Worm (Caenorhabditis elegans) whole organism, L3 larva: ENCODE data around the gene aqp-5.

Experiments used
- R02D3.7 ChIP-seq: fragments of 150-350 bp; optimal IDR thresholded peaks from 2 replicates; lab custom pipeline; 2014; ENCODE audit warnings: missing biosample characterization, missing genetic modification characterization
- ZK546.5 ChIP-seq: sonication (generic microtip); optimal IDR thresholded peaks from 2 replicates; lab custom pipeline; 2017; ENCODE audit warnings: missing biosample characterization, missing genetic modification characterization
- ceh-16 ChIP-seq: sonication (generic microtip); optimal IDR thresholded peaks from 2 replicates; lab custom pipeline; 2017; ENCODE audit warnings: missing biosample characterization, missing genetic modification characterization
- ceh-28 ChIP-seq: fragments of 150-350 bp; optimal IDR thresholded peaks from 2 replicates; lab custom pipeline; 2014; ENCODE audit warnings: missing biosample characterization, missing genetic modification reagents, missing genetic modification characterization
- ceh-82 ChIP-seq: fragments of 150-350 bp; optimal IDR thresholded peaks from 2 replicates; lab custom pipeline; 2014; ENCODE audit warnings: missing biosample characterization, missing genetic modification characterization
- ceh-9 ChIP-seq: sonication (generic microtip); optimal IDR thresholded peaks from 2 replicates; lab custom pipeline; 2018; ENCODE audit warnings: missing biosample characterization, missing genetic modification characterization
- daf-12 ChIP-seq: fragments of 150-350 bp; optimal IDR thresholded peaks from 2 replicates; lab custom pipeline; 2014; ENCODE audit warnings: missing biosample characterization, missing genetic modification reagents, missing genetic modification characterization
- egl-27 ChIP-seq: sonication (generic microtip); optimal IDR thresholded peaks from 4 replicates; lab custom pipeline; 2017; ENCODE audit warnings: missing biosample characterization, missing genetic modification reagents, missing genetic modification characterization
- egl-5 ChIP-seq: fragments of 150-350 bp; optimal IDR thresholded peaks from 2 replicates; lab custom pipeline; 2017; ENCODE audit warnings: missing biosample characterization, missing genetic modification reagents, missing genetic modification characterization, inconsistent platforms
- elt-1 ChIP-seq: fragments of 150-350 bp; optimal IDR thresholded peaks from 2 replicates; lab custom pipeline; 2014; ENCODE audit warnings: missing biosample characterization, missing genetic modification characterization
- elt-2 ChIP-seq: sonication (generic microtip); optimal IDR thresholded peaks from 2 replicates; lab custom pipeline; 2016; ENCODE audit warnings: missing genetic modification reagents, mild to moderate bottlenecking, missing genetic modification characterization, missing compliant biosample characterization
- elt-3 ChIP-seq, 3 experiments: fragments of 150-350 bp in 1 of 3; sonication (generic microtip) in 2 of 3; optimal IDR thresholded peaks; 2 replicates in 2 of 3; 4 replicates in 1 of 3; lab custom pipeline; 2014 to 2017; ENCODE audit warnings: missing biosample characterization in 3 of 3, missing genetic modification characterization in 3 of 3
- fkh-10 ChIP-seq: sonication (generic microtip); optimal IDR thresholded peaks from 2 replicates; lab custom pipeline; 2017; ENCODE audit warnings: missing biosample characterization, missing genetic modification reagents, missing genetic modification characterization
- fos-1 ChIP-seq: fragments of 150-350 bp; optimal IDR thresholded peaks from 2 replicates; lab custom pipeline; 2014; ENCODE audit warnings: missing biosample characterization, missing genetic modification characterization
- hmg-11 ChIP-seq: sonication (generic microtip); optimal IDR thresholded peaks from 2 replicates; lab custom pipeline; 2016; ENCODE audit warnings: missing genetic modification characterization, missing compliant biosample characterization
- jun-1 ChIP-seq: fragments of 150-350 bp; optimal IDR thresholded peaks from 2 replicates; lab custom pipeline; 2014; ENCODE audit warnings: missing biosample characterization, missing genetic modification reagents, missing genetic modification characterization
- lin-15B ChIP-seq: fragments of 150-350 bp; optimal IDR thresholded peaks from 2 replicates; lab custom pipeline; 2014; ENCODE audit warnings: missing biosample characterization, missing genetic modification characterization
- lsy-12 ChIP-seq: sonication (generic microtip); optimal IDR thresholded peaks from 2 replicates; lab custom pipeline; 2016; ENCODE audit warnings: mild to moderate bottlenecking, missing genetic modification characterization, missing compliant biosample characterization
- mdl-1 ChIP-seq: fragments of 150-350 bp; optimal IDR thresholded peaks from 2 replicates; lab custom pipeline; 2014; ENCODE audit warnings: missing biosample characterization, missing genetic modification characterization
- mml-1 ChIP-seq: fragments of 150-350 bp; sonication (generic microtip); optimal IDR thresholded peaks from 3 replicates; lab custom pipeline; 2014; ENCODE audit warnings: missing biosample characterization, missing genetic modification characterization
- nfya-1 ChIP-seq: sonication (generic microtip); optimal IDR thresholded peaks from 2 replicates; lab custom pipeline; 2017; ENCODE audit warnings: missing genetic modification characterization, mild to moderate bottlenecking, missing compliant biosample characterization, antibody characterized with exemption, moderate library complexity; ENCODE audit not compliant: insufficient read depth
- nhr-11 ChIP-seq: fragments of 150-350 bp; optimal IDR thresholded peaks from 2 replicates; lab custom pipeline; 2014; ENCODE audit warnings: missing biosample characterization, missing genetic modification characterization
- nhr-23 ChIP-seq: fragments of 150-350 bp; optimal IDR thresholded peaks from 2 replicates; lab custom pipeline; 2014; ENCODE audit warnings: missing biosample characterization, missing genetic modification reagents, missing genetic modification characterization
- nhr-237 ChIP-seq: fragments of 150-350 bp; optimal IDR thresholded peaks from 2 replicates; lab custom pipeline; 2014; ENCODE audit warnings: missing biosample characterization, missing genetic modification characterization
- nhr-25 ChIP-seq: sonication (generic microtip); optimal IDR thresholded peaks from 2 replicates; lab custom pipeline; 2017; ENCODE audit warnings: missing biosample characterization, missing genetic modification characterization
- nhr-43 ChIP-seq: sonication (generic microtip); optimal IDR thresholded peaks from 2 replicates; lab custom pipeline; 2016; ENCODE audit warnings: mild to moderate bottlenecking, missing genetic modification characterization, missing compliant biosample characterization; ENCODE audit not compliant: poor library complexity, severe bottlenecking
- nhr-67 ChIP-seq: fragments of 150-350 bp; optimal IDR thresholded peaks from 2 replicates; lab custom pipeline; 2014; ENCODE audit warnings: missing biosample characterization, missing genetic modification characterization
- pha-4 ChIP-seq: fragments of 150-350 bp; optimal IDR thresholded peaks from 2 replicates; lab custom pipeline; 2014; ENCODE audit warnings: missing biosample characterization, missing genetic modification reagents, missing genetic modification characterization
- pqm-1 ChIP-seq: fragments of 150-350 bp; optimal IDR thresholded peaks from 2 replicates; lab custom pipeline; 2017; ENCODE audit warnings: missing biosample characterization, missing genetic modification characterization, inconsistent platforms
- sea-2 ChIP-seq: fragments of 150-350 bp; sonication (generic microtip); optimal IDR thresholded peaks from 4 replicates; lab custom pipeline; 2014; ENCODE audit warnings: missing biosample characterization, missing genetic modification reagents, missing genetic modification characterization
- skn-1 ChIP-seq: fragments of 150-350 bp; optimal IDR thresholded peaks from 2 replicates; lab custom pipeline; 2014; ENCODE audit warnings: missing biosample characterization, missing genetic modification characterization
- snpc-4 ChIP-seq: fragments of 150-350 bp; optimal IDR thresholded peaks from 2 replicates; lab custom pipeline; 2014; ENCODE audit warnings: missing biosample characterization, missing genetic modification characterization
- tbx-2 ChIP-seq: sonication (generic microtip); optimal IDR thresholded peaks from 2 replicates; lab custom pipeline; 2016; ENCODE audit warnings: mild to moderate bottlenecking, missing genetic modification characterization, missing compliant biosample characterization
- unc-39 ChIP-seq: sonication (generic microtip); optimal IDR thresholded peaks from 4 replicates; lab custom pipeline; 2017; ENCODE audit warnings: missing biosample characterization, missing genetic modification characterization
- unc-62 ChIP-seq: fragments of 150-350 bp; sonication (generic microtip); optimal IDR thresholded peaks from 4 replicates; lab custom pipeline; 2014; ENCODE audit warnings: missing biosample characterization, missing genetic modification reagents, missing genetic modification characterization
- zag-1 ChIP-seq: fragments of 150-350 bp; optimal IDR thresholded peaks from 2 replicates; lab custom pipeline; 2014; ENCODE audit warnings: missing biosample characterization, missing genetic modification characterization
- ztf-4 ChIP-seq: fragments of 150-350 bp; optimal IDR thresholded peaks from 2 replicates; lab custom pipeline; 2014; ENCODE audit warnings: missing biosample characterization, missing genetic modification characterization

Gene aqp-5

DNA sequence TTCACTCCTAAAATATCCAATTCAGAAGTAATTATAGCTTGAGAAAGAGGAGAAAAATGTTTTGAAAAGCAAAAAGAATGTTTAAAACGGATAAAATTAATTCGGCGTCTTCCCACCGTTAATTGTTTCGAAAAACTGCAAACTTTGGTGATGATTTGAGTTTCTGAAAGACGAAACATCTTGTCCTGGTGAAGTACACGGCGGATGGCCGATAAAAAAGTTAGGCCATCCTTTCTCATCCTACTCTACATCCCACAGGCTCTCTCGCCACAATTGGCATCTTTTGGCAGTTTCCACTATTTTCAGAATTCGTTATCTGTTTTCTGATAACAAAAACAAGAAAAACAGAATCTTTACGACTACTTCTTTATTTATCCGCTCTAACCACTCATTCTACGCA, 34.4 kb downstream of the aqp-5 start, which contains the start of the genes C35A5.8 and hda-11:
TSS of gene C35A5.8 (minus strand) at position 7 of the 400 bp plus-strand sequence.
TSS of gene hda-11 (plus strand) at position 283 of the 400 bp plus-strand sequence.
- no peak for TF ChIP-seq nhr-67 (tag; lab: Kevin White, UChicago)
- peak; percentile 19 for TF ChIP-seq lsy-12
- TF ChIP-seq hmg-11 (tag; lab: Kevin White, UChicago), result peak; percentile 34
- TF ChIP-seq mdl-1, result no peak
- peak; percentile 45 for TF ChIP-seq elt-2 (tag; lab: Kevin White, UChicago)
- TF ChIP-seq zag-1, result no peak
- TF ChIP-seq lin-15B (tag; lab: Kevin White, UChicago), result peak; percentile 63
- no peak for TF ChIP-seq egl-27 (tag; lab: Kevin White, UChicago)
- TF ChIP-seq egl-5 (tag; lab: Kevin White, UChicago), result no peak
- peak; percentile 58 for TF ChIP-seq nfya-1 (tag; lab: Kevin White, UChicago)
- peak; percentile 35 for TF ChIP-seq snpc-4 (tag; lab: Kevin White, UChicago)
- peak; percentile 4 for TF ChIP-seq pqm-1 (tag; lab: Kevin White, UChicago)
- TF ChIP-seq nhr-25 (tag; lab: Kevin White, UChicago), result peak; percentile 52
- peak; percentile 93 for TF ChIP-seq nhr-43 (tag; lab: Kevin White, UChicago)
- TF ChIP-seq nhr-23 (tag; lab: Kevin White, UChicago), result peak; percentile 63
- peak; percentile 48 for TF ChIP-seq skn-1 (tag; lab: Kevin White, UChicago)
- no peak for TF ChIP-seq unc-62 (GFP tag; lab: Kevin White, UChicago)
- no peak for TF ChIP-seq ZK546.5

DNA sequence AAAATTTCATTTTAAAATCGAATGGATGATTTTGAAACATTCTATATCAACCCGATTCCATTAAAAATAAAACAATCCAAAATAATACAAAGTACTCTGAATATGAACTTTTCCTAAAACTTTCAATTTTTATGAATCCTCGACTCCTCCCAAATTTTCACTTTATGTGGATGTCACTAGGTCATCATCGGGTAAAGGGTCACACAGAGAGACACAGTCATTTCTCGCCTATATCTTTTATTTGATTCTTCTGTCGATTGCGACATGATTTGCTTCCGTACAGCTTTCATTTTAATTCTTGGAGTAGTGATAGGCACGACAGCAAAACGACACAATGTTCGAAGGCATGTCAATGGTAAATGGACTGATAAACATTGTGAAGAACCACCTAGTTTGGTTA, 37.0 kb downstream of the aqp-5 start, which contains the start of gene F25D1.3:
TSS of gene F25D1.3 (plus strand) at position 225 of the 400 bp plus-strand sequence.
- TF ChIP-seq daf-12 (no peak), nhr-23 (tag; lab: Kevin White, UChicago) (peak; percentile 15)

DNA sequence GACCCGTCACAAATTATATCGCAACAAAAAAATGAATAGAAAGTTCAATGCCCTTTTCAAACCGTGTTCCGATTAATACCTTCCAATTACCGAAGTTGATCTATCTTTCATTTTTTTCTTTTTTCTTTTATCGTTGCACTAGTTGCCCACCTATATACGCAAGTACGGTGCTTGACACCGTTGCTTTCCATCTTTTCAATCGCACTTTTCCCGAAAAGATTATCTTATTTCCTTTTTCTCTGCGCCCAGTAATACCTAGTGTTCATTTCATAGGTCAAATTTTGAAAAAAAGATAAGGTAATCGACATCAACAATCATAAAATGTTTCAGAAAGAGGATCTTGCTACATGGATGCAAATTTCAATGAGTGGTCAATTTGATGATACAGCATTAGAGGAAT, 38.1 kb downstream of the aqp-5 start:
- TF ChIP-seq ceh-82 (tag; lab: Kevin White, UChicago), result no peak
- no peak for TF ChIP-seq ceh-16 (tag; lab: Kevin White, UChicago)
- no peak for TF ChIP-seq mml-1
- TF ChIP-seq elt-1 (tag; lab: Kevin White, UChicago), result peak; percentile 2
- no peak for TF ChIP-seq ceh-9 (tag; lab: Kevin White, UChicago)
- TF ChIP-seq nhr-237, result no peak
- no peak for TF ChIP-seq lsy-12
- no peak for TF ChIP-seq sea-2 (GFP tag; lab: Kevin White, UChicago)
- no peak for TF ChIP-seq R02D3.7 (tag; lab: Kevin White, UChicago)
- TF ChIP-seq nhr-23 (tag; lab: Kevin White, UChicago), result peak; percentile 76

DNA sequence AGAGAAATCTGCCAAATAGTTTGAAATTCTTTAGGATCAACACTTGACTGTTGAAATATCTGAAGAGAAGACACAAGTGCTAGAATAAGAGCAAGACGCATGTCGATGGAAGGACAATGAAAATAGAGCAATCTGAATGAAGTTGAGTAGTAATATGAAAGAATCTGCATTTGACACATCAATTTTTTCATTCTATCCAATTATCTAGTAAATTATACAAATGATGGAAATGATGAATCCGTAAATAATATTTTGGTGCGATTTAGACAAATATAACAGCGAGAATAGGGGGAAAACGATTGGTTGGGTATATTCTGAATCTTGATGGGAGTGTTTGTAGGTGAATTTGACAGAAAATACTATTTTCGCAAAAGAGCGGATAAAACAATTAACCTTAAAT, 41.2 kb downstream of the aqp-5 start, which contains the start of gene txt-10:
TSS of gene txt-10 (minus strand) at position 101 of the 400 bp plus-strand sequence.
- TF ChIP-seq R02D3.7 (tag; lab: Kevin White, UChicago) (no peak), fos-1 (tag; lab: Kevin White, UChicago) (no peak), nhr-237 (no peak), fkh-10 (no peak), nhr-11 (tag; lab: Kevin White, UChicago) (no peak), ztf-4 (no peak), elt-3 (tag; optimal IDR thresholded peaks at IDR 0.05; lab: Kevin White, UChicago) (no peak), jun-1 (tag; lab: Kevin White, UChicago) (no peak), ceh-28 (tag; lab: Kevin White, UChicago) (no peak), unc-39 (tag; lab: Kevin White, UChicago) (no peak), nhr-25 (tag; lab: Kevin White, UChicago) (no peak), lin-15B (tag; lab: Kevin White, UChicago) (no peak), tbx-2 (tag; lab: Kevin White, UChicago) (no peak), skn-1 (tag; lab: Kevin White, UChicago) (no peak), nhr-67 (tag; lab: Kevin White, UChicago) (no peak), daf-12 (no peak), pha-4 (tag; lab: Kevin White, UChicago) (no peak)
- TF ChIP-seq, all 47 proteins: peak for 0
